Fruit fly (Drosophila melanogaster): ENCODE results near the gene CG3473.

Gene CG3473

DNA sequence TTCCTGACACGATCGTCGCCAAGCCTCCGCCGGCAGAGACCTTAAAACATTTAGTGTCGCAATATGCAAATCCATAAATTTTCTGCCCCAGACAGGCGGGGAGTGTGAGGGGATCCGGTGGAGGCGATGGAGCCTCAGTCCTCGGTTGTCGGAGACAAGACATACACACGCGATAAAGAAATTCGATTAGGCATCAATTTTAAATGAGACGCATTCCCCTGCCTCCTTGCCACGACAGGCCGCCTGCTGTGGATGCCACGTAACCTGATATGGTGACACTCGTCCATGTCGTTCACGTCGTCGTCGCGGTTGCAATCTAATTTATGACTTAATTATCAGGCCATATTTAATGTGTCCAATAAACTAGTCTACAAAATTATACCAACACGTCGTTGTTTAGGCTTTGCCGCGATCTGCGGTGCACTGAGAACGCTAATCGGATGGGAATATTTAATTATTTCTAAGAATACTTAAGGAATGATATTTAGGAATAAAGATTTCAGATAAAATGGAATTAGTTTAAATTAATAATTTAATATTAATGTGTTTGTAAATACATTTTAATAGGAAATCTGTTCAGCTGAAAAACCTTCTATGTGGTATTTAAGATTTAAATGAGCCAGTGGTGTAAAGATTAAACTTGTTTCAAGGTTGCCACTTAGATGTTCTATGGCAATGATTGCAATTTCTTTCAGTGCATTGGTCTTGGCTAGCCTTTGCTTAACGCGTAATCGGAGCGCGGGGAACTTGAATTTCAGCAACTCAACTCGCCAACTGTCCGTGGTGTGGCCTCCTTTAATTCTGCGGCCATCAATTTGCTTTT, 48.1 kb downstream of the CG3473 start (continued):
- TF ChIP-seq sim (GFP tag; IDR thresholded peaks at IDR 0.05), result peak; percentile 24; the same call in 1 of the 2 replicates
- TF ChIP-seq caup (GFP tag; optimal IDR thresholded peaks at IDR 0.05; ENCODE audit: severe bottlenecking), result no peak
- TF ChIP-seq Atf3 (GFP tag; optimal IDR thresholded peaks at IDR 0.05), result no peak
- TF ChIP-seq mirr (GFP tag; optimal IDR thresholded peaks at IDR 0.05), result peak; percentile 15
- TF ChIP-seq CG11456 (GFP tag; IDR thresholded peaks at IDR 0.05), result no peak
- TF ChIP-seq lola (GFP tag; optimal IDR thresholded peaks at IDR 0.05), result peak in 1 of 3 experiments; percentile 78
- TF ChIP-seq row (GFP tag; IDR thresholded peaks at IDR 0.05), result peak; percentile 69
- TF ChIP-seq tio (GFP tag; optimal IDR thresholded peaks at IDR 0.05), result peak; percentile 23
- no peak for TF ChIP-seq unc-4 (GFP tag; IDR thresholded peaks at IDR 0.05; ENCODE audit: partially characterized antibody)
- peak; percentile 23 for TF ChIP-seq CG8281 (tag; optimal IDR thresholded peaks at IDR 0.05)
- peak; percentile 59 for TF ChIP-seq CG30431 (GFP tag; optimal IDR thresholded peaks at IDR 0.05)
- peak; percentile 76; the same call in 2 of the 3 replicates for TF ChIP-seq CG11695 (GFP tag; IDR thresholded peaks at IDR 0.05)
- no peak for TF ChIP-seq prd (optimal IDR thresholded peaks at IDR 0.05)
- peak; percentile 69; the same call in 2 of the 3 replicates for TF ChIP-seq prd (GFP tag; IDR thresholded peaks at IDR 0.05)
- no peak for TF ChIP-seq Nf-YA (GFP tag; IDR thresholded peaks at IDR 0.05)
- peak; percentile 75 for TF ChIP-seq dysf (GFP tag; IDR thresholded peaks at IDR 0.05)
- no peak for TF ChIP-seq CG15479 (GFP tag; optimal IDR thresholded peaks at IDR 0.05)
- TF ChIP-seq CG31365 (tag; optimal IDR thresholded peaks at IDR 0.05), result no peak
- no peak for TF ChIP-seq NFAT (GFP tag; IDR thresholded peaks at IDR 0.05)
- TF ChIP-seq odd (GFP tag; optimal IDR thresholded peaks at IDR 0.05), result peak; percentile 48
- TF ChIP-seq Hr78 (GFP tag; optimal IDR thresholded peaks at IDR 0.05), result peak in 1 of 2 experiments; percentile 53
- TF ChIP-seq CG9437 (GFP tag; optimal IDR thresholded peaks at IDR 0.05), result peak; percentile 58
- peak; percentile 47; the same call in 1 of the 2 replicates for TF ChIP-seq CG17328 (GFP tag; IDR thresholded peaks at IDR 0.05)
- peak; percentile 87 for TF ChIP-seq gem (tag; optimal IDR thresholded peaks at IDR 0.05)
- peak; percentile 8 for TF ChIP-seq CG17802 (tag; optimal IDR thresholded peaks at IDR 0.05)
- peak; percentile 63 for TF ChIP-seq sisA (GFP tag; IDR thresholded peaks at IDR 0.05)
- no peak for TF ChIP-seq wdn (GFP tag; IDR thresholded peaks at IDR 0.05)
- no peak for TF ChIP-seq sob (GFP tag; IDR thresholded peaks at IDR 0.05)
- TF ChIP-seq CG10321 (GFP tag; IDR thresholded peaks at IDR 0.05), result no peak
- peak; percentile 57; the same call in 1 of the 3 replicates for TF ChIP-seq zfh1 (GFP tag; IDR thresholded peaks at IDR 0.05)
- TF ChIP-seq onecut (GFP tag; IDR thresholded peaks at IDR 0.05), result peak; percentile 52; the same call in 1 of the 2 replicates
- TF ChIP-seq sens (GFP tag), result peak; percentile 84

Data from whole organism, embryonic.